Worm (Caenorhabditis elegans): Measurements from ENCODE around the gene M117.3.
A peak's percentile ranks its signal among the peaks of the same experiment; 100 is the strongest.

Gene M117.3

ce11 chrIV:11809708-11810114, 12.3 kb upstream of the M117.3 start:
- TF ChIP-seq skn-1 (tag; optimal IDR thresholded peaks at IDR 0.05) = peak; percentile 28
- peak; percentile 27 to 49 (median 46) for TF ChIP-seq dpl-1 (GFP tag; optimal IDR thresholded peaks at IDR 0.05)
- TF ChIP-seq ets-5 (GFP tag; IDR thresholded peaks at IDR 0.05) = no peak
- TF ChIP-seq Y116A8C.19 (tag; optimal IDR thresholded peaks at IDR 0.05; ENCODE audit: borderline replicate concordance) = no peak
- no peak for TF ChIP-seq sup-37 (GFP tag; optimal IDR thresholded peaks at IDR 0.05)
- peak; percentile 20 for TF ChIP-seq ceh-8 (GFP tag; optimal IDR thresholded peaks at IDR 0.05)
- no peak for TF ChIP-seq vab-15 (tag; optimal IDR thresholded peaks at IDR 0.05)
- peak; percentile 58 to 69 for TF ChIP-seq lin-35 (GFP tag; optimal IDR thresholded peaks at IDR 0.05)
- peak; percentile 92 for TF ChIP-seq blmp-1 (tag; optimal IDR thresholded peaks at IDR 0.05)
- TF ChIP-seq snu-23 (GFP tag; optimal IDR thresholded peaks at IDR 0.05) = peak; percentile 87
- peak; percentile 53 for TF ChIP-seq ztf-4 (tag; optimal IDR thresholded peaks at IDR 0.05)
- TF ChIP-seq C34B4.2 (tag; optimal IDR thresholded peaks at IDR 0.05) = no peak
- no peak for TF ChIP-seq nhr-90 (tag; optimal IDR thresholded peaks at IDR 0.05; ENCODE audit: poor library complexity)
- TF ChIP-seq zag-1 (tag; optimal IDR thresholded peaks at IDR 0.05) = peak; percentile 76
- no peak for TF ChIP-seq alr-1 (tag; optimal IDR thresholded peaks at IDR 0.05; ENCODE audit: borderline replicate concordance)
- no peak for TF ChIP-seq efl-3 (GFP tag; optimal IDR thresholded peaks at IDR 0.05)
- peak; percentile 78 for TF ChIP-seq nhr-47 (tag; optimal IDR thresholded peaks at IDR 0.05)
- no peak for TF ChIP-seq elt-2 (tag; optimal IDR thresholded peaks at IDR 0.05)
- no peak for TF ChIP-seq C04F5.9 (tag; optimal IDR thresholded peaks at IDR 0.05)
- peak; percentile 4 to 62 (median 56) for TF ChIP-seq ceh-82 (tag; optimal IDR thresholded peaks at IDR 0.05)
- TF ChIP-seq F16B12.6 (tag; optimal IDR thresholded peaks at IDR 0.05) = no peak
- no peak for TF ChIP-seq grh-1 (GFP tag; IDR thresholded peaks at IDR 0.05)
- TF ChIP-seq ceh-90 (tag; optimal IDR thresholded peaks at IDR 0.05) = no peak
- TF ChIP-seq C16A3.4 (tag; optimal IDR thresholded peaks at IDR 0.05) = peak; percentile 60
- TF ChIP-seq mep-1 (tag; optimal IDR thresholded peaks at IDR 0.05) = peak; percentile 88
- no peak for TF ChIP-seq aha-1 (tag; optimal IDR thresholded peaks at IDR 0.05)
- peak; percentile 62 for TF ChIP-seq aly-2 (tag; optimal IDR thresholded peaks at IDR 0.05)
- no peak for TF ChIP-seq lin-13 (GFP tag; optimal IDR thresholded peaks at IDR 0.05)
- TF ChIP-seq lsy-2 (tag; optimal IDR thresholded peaks at IDR 0.05) = peak; percentile 77 to 87
- peak; percentile 73 for TF ChIP-seq nhr-20 (tag; optimal IDR thresholded peaks at IDR 0.05)
- TF ChIP-seq fkh-10 (GFP tag; optimal IDR thresholded peaks at IDR 0.05) = peak; percentile 72
- TF ChIP-seq unc-62 (GFP tag; optimal IDR thresholded peaks at IDR 0.05) = no peak
- no peak for TF ChIP-seq nhr-28 (tag; optimal IDR thresholded peaks at IDR 0.05)
- TF ChIP-seq fkh-8 (tag; optimal IDR thresholded peaks at IDR 0.05) = peak; percentile 89
- TF ChIP-seq snpc-4 (tag; optimal IDR thresholded peaks at IDR 0.05) = peak; percentile 36
- TF ChIP-seq lin-39 (tag; optimal IDR thresholded peaks at IDR 0.05) = peak; percentile 21
- TF ChIP-seq nhr-77 (tag; optimal IDR thresholded peaks at IDR 0.05) = peak; percentile 73
- TF ChIP-seq unc-130 (tag; optimal IDR thresholded peaks at IDR 0.05) = peak; percentile 67
- no peak for TF ChIP-seq nhr-12 (tag; optimal IDR thresholded peaks at IDR 0.05)
- TF ChIP-seq nhr-237 (tag; optimal IDR thresholded peaks at IDR 0.05) = no peak
- TF ChIP-seq lin-15B (tag; optimal IDR thresholded peaks at IDR 0.05) = no peak
- TF ChIP-seq ces-1 (GFP tag; optimal IDR thresholded peaks at IDR 0.05) = no peak
- TF ChIP-seq lir-3 (tag; optimal IDR thresholded peaks at IDR 0.05; ENCODE audit: poor library complexity) = peak; percentile 50
- TF ChIP-seq pag-3 (tag; optimal IDR thresholded peaks at IDR 0.05; ENCODE audit: borderline replicate concordance, insufficient read depth) = no peak
- TF ChIP-seq ceh-88 (GFP tag; IDR thresholded peaks at IDR 0.05) = no peak
- TF ChIP-seq ztf-11 (tag; optimal IDR thresholded peaks at IDR 0.05) = no peak
- no peak for TF ChIP-seq sptf-1 (tag; optimal IDR thresholded peaks at IDR 0.05)
- TF ChIP-seq hlh-4 (tag; optimal IDR thresholded peaks at IDR 0.05) = no peak
- TF ChIP-seq elt-3 (tag; optimal IDR thresholded peaks at IDR 0.05) = peak in 2 of 6 experiments; percentile 10 to 37
- TF ChIP-seq hpl-2 (GFP tag; optimal IDR thresholded peaks at IDR 0.05) = no peak
- peak; percentile 14 for TF ChIP-seq nhr-11 (tag; optimal IDR thresholded peaks at IDR 0.05)
- TF ChIP-seq sox-4 (tag; optimal IDR thresholded peaks at IDR 0.05) = peak; percentile 30
- no peak for TF ChIP-seq tlp-1 (tag; optimal IDR thresholded peaks at IDR 0.05)

Measured in whole organism, L1 larva.